Fruit fly (Drosophila melanogaster) whole organism, embryonic: ENCODE results near the gene dbo.
A peak's percentile ranks its signal among the peaks of the same experiment; 100 is the strongest.

Experiments used
- Asciz ChIP-seq: fragments of 200-800 bp; sonication (Bioruptor generic); optimal IDR thresholded peaks from 2 replicates; lab custom pipeline; 2017; ENCODE audit warnings: missing biosample characterization, mild to moderate bottlenecking, missing genetic modification characterization, missing genetic modification reagents
- Atf-2 ChIP-seq: fragments of 200-800 bp; sonication (Bioruptor generic); optimal IDR thresholded peaks from 2 replicates; lab custom pipeline; 2016; ENCODE audit warnings: missing biosample characterization, missing genetic modification characterization
- BEAF-32 ChIP-seq: fragments of 200-800 bp; sonication (Bioruptor generic); optimal IDR thresholded peaks from 3 replicates; lab custom pipeline; 2017; ENCODE audit warnings: missing biosample characterization, missing genetic modification characterization, mild to moderate bottlenecking, moderate library complexity, missing genetic modification reagents
- Blimp-1 ChIP-seq: fragments of 200-800 bp; sonication (Bioruptor generic); optimal IDR thresholded peaks from 3 replicates; lab custom pipeline; 2018; ENCODE audit warnings: missing biosample characterization, missing genetic modification characterization, mild to moderate bottlenecking, moderate library complexity, missing genetic modification reagents
- CG11247 ChIP-seq: fragments of 200-800 bp; sonication (Bioruptor generic); IDR thresholded peaks from 2 replicates; pipeline ENCODE4 v1.3.6; 2022; ENCODE audit warnings: missing biosample characterization, missing genetic modification characterization
- CG12299 ChIP-seq: fragments of 200-800 bp; sonication (Bioruptor generic); optimal IDR thresholded peaks from 2 replicates; lab custom pipeline; 2018; ENCODE audit warnings: missing biosample characterization, mild to moderate bottlenecking, missing genetic modification characterization
- CG13624 ChIP-seq: fragments of 200-800 bp; sonication (Bioruptor generic); optimal IDR thresholded peaks from 2 replicates; lab custom pipeline; 2016; ENCODE audit warnings: missing biosample characterization, missing genetic modification characterization
- CG1647 ChIP-seq: fragments of 200-800 bp; sonication (Bioruptor generic); optimal IDR thresholded peaks from 3 replicates; lab custom pipeline; 2016; ENCODE audit warnings: missing biosample characterization, missing genetic modification characterization
- CG17568 ChIP-seq: fragments of 200-800 bp; sonication (Bioruptor generic); optimal IDR thresholded peaks from 2 replicates; lab custom pipeline; 2018; ENCODE audit warnings: missing biosample characterization, mild to moderate bottlenecking, missing genetic modification characterization, moderate library complexity
- CG2875 ChIP-seq: fragments of 200-800 bp; sonication (Bioruptor generic); optimal IDR thresholded peaks from 2 replicates; lab custom pipeline; 2017; ENCODE audit warnings: missing biosample characterization, mild to moderate bottlenecking, missing genetic modification characterization, missing genetic modification reagents
- CG31365 ChIP-seq: fragments of 200-800 bp; sonication (Bioruptor generic); optimal IDR thresholded peaks from 2 replicates; lab custom pipeline; 2018; ENCODE audit warnings: missing biosample characterization, mild to moderate bottlenecking, missing genetic modification characterization
- CG3407 ChIP-seq: fragments of 200-800 bp; sonication (Bioruptor generic); optimal IDR thresholded peaks from 2 replicates; lab custom pipeline; 2018; ENCODE audit warnings: missing biosample characterization, mild to moderate bottlenecking, missing genetic modification characterization
- CG34376 ChIP-seq: fragments of 200-800 bp; sonication (Bioruptor generic); optimal IDR thresholded peaks from 2 replicates; lab custom pipeline; 2018; ENCODE audit warnings: missing biosample characterization, mild to moderate bottlenecking, missing genetic modification characterization
- CG6254 ChIP-seq: fragments of 200-800 bp; sonication (Bioruptor generic); optimal IDR thresholded peaks from 3 replicates; lab custom pipeline; 2017; ENCODE audit warnings: mild to moderate bottlenecking, missing biosample characterization, missing genetic modification reagents, missing genetic modification characterization
- CG6689 ChIP-seq: fragments of 200-800 bp; sonication (Bioruptor generic); IDR thresholded peaks from 2 replicates; pipeline ENCODE4 v1.3.6; 2022; ENCODE audit warnings: missing biosample characterization, missing genetic modification characterization
- CG8089 ChIP-seq: fragments of 200-800 bp; sonication (Bioruptor generic); optimal IDR thresholded peaks from 3 replicates; lab custom pipeline; 2016; ENCODE audit warnings: missing biosample characterization, missing genetic modification characterization
- CG8478 ChIP-seq: fragments of >200 bp; optimal IDR thresholded peaks from 2 replicates; lab custom pipeline; 2018
- CG9437 ChIP-seq: fragments of 200-800 bp; sonication (Bioruptor generic); optimal IDR thresholded peaks from 2 replicates; lab custom pipeline; 2018; ENCODE audit warnings: missing biosample characterization, mild to moderate bottlenecking, missing genetic modification characterization
- CG9797 ChIP-seq: fragments of 200-800 bp; sonication (Bioruptor generic); optimal IDR thresholded peaks from 3 replicates; lab custom pipeline; 2018; ENCODE audit warnings: missing biosample characterization, mild to moderate bottlenecking, missing genetic modification characterization
- D19A ChIP-seq: fragments of 200-800 bp; optimal IDR thresholded peaks from 3 replicates; lab custom pipeline; 2019; ENCODE audit warnings: missing biosample characterization, mild to moderate bottlenecking, missing genetic modification characterization, moderate library complexity
- Dip2 ChIP-seq: fragments of 200-800 bp; sonication (Bioruptor generic); IDR thresholded peaks from 2 replicates; pipeline ENCODE4 v1.3.6; 2022; ENCODE audit warnings: missing biosample characterization, missing genetic modification characterization
- Fer1 ChIP-seq: fragments of 200-800 bp; sonication (Bioruptor generic); optimal IDR thresholded peaks from 2 replicates; lab custom pipeline; 2017; ENCODE audit warnings: missing biosample characterization, mild to moderate bottlenecking, missing genetic modification characterization
- MESR4 ChIP-seq: fragments of 200-800 bp; sonication (Bioruptor generic); optimal IDR thresholded peaks from 2 replicates; lab custom pipeline; 2018; ENCODE audit warnings: missing biosample characterization, mild to moderate bottlenecking, missing genetic modification characterization, moderate library complexity
- NC2α ChIP-seq: fragments of 200-800 bp; sonication (Bioruptor generic); optimal IDR thresholded peaks from 2 replicates; lab custom pipeline; 2016; ENCODE audit warnings: missing biosample characterization, missing genetic modification characterization
- Nf-YB ChIP-seq: fragments of 200-800 bp; sonication (Bioruptor generic); optimal IDR thresholded peaks from 3 replicates; lab custom pipeline; 2019; ENCODE audit warnings: missing biosample characterization, mild to moderate bottlenecking, missing genetic modification characterization, moderate library complexity
- TFAM ChIP-seq: fragments of 200-800 bp; sonication (Bioruptor generic); optimal IDR thresholded peaks from 2 replicates; lab custom pipeline; 2017; ENCODE audit warnings: missing biosample characterization, missing genetic modification characterization, inconsistent platforms
- ase ChIP-seq: fragments of 200-800 bp; sonication (Bioruptor generic); IDR thresholded peaks from 3 replicates; pipeline ENCODE4 v1.3.6; 2022; ENCODE audit warnings: missing biosample characterization, missing genetic modification characterization
- bbx ChIP-seq: fragments of 200-800 bp; sonication (Bioruptor generic); IDR thresholded peaks from 2 replicates; pipeline ENCODE4 v1.3.6; 2022; ENCODE audit warnings: missing biosample characterization, missing genetic modification characterization; ENCODE audit not compliant: partially characterized antibody
- caup ChIP-seq: fragments of 200-800 bp; sonication (Bioruptor generic); optimal IDR thresholded peaks from 3 replicates; lab custom pipeline; 2017; ENCODE audit warnings: missing biosample characterization, mild to moderate bottlenecking, missing genetic modification characterization, moderate library complexity; ENCODE audit not compliant: severe bottlenecking
- chif ChIP-seq, 2 experiments: fragments of 200-800 bp; sonication (Bioruptor generic); optimal IDR thresholded peaks; 3 replicates each; lab custom pipeline; 2016; ENCODE audit warnings: missing biosample characterization in 2 of 2, missing genetic modification characterization in 2 of 2
- crc ChIP-seq: fragments of 200-800 bp; sonication (Bioruptor generic); optimal IDR thresholded peaks from 2 replicates; lab custom pipeline; 2016; ENCODE audit warnings: missing biosample characterization, missing genetic modification characterization
- da ChIP-seq: fragments of 200-800 bp; sonication (Bioruptor generic); optimal IDR thresholded peaks from 2 replicates; lab custom pipeline; 2016; ENCODE audit warnings: missing biosample characterization, missing genetic modification characterization
- dm ChIP-seq: fragments of 200-800 bp; sonication (Bioruptor generic); optimal IDR thresholded peaks from 3 replicates; lab custom pipeline; 2016; ENCODE audit warnings: missing biosample characterization, missing genetic modification characterization
- fd64A ChIP-seq: fragments of 200-800 bp; sonication (Bioruptor generic); optimal IDR thresholded peaks from 3 replicates; lab custom pipeline; 2018; ENCODE audit warnings: missing biosample characterization, mild to moderate bottlenecking, missing genetic modification characterization
- grn ChIP-seq: fragments of 200-800 bp; sonication (Bioruptor generic); optimal IDR thresholded peaks from 3 replicates; lab custom pipeline; 2017; ENCODE audit warnings: missing biosample characterization, missing genetic modification characterization
- gsb ChIP-seq: fragments of 200-800 bp; sonication (Bioruptor generic); IDR thresholded peaks from 2 replicates; pipeline ENCODE4 v1.3.6; 2022; ENCODE audit warnings: missing biosample characterization, missing genetic modification characterization
- h ChIP-seq: fragments of >200 bp; optimal IDR thresholded peaks from 2 replicates; lab custom pipeline; 2017
- hth ChIP-seq: fragments of >200 bp; optimal IDR thresholded peaks from 2 replicates; lab custom pipeline; 2017; ENCODE audit warnings: inconsistent platforms
- klu ChIP-seq: fragments of 200-800 bp; sonication (Bioruptor generic); IDR thresholded peaks from 2 replicates; pipeline ENCODE4 v1.3.6; 2022; ENCODE audit warnings: missing biosample characterization, missing genetic modification characterization
- lbe ChIP-seq: fragments of 200-800 bp; sonication (Bioruptor generic); optimal IDR thresholded peaks from 2 replicates; lab custom pipeline; 2016; ENCODE audit warnings: missing biosample characterization, mild to moderate bottlenecking, missing genetic modification characterization
- luna ChIP-seq: fragments of 200-800 bp; sonication (Bioruptor generic); optimal IDR thresholded peaks from 2 replicates; lab custom pipeline; 2016; ENCODE audit warnings: missing biosample characterization, missing genetic modification characterization
- mld ChIP-seq: fragments of 200-800 bp; sonication (Bioruptor generic); IDR thresholded peaks from 3 replicates; pipeline ENCODE4 v1.3.6; 2022; ENCODE audit warnings: missing biosample characterization, missing genetic modification characterization; ENCODE audit not compliant: partially characterized antibody
- nerfin-1 ChIP-seq: fragments of 200-800 bp; sonication (Bioruptor generic); optimal IDR thresholded peaks from 3 replicates; lab custom pipeline; 2019; ENCODE audit warnings: missing biosample characterization, mild to moderate bottlenecking, missing genetic modification characterization, moderate library complexity
- oc ChIP-seq: fragments of 200-800 bp; sonication (Bioruptor generic); optimal IDR thresholded peaks from 2 replicates; lab custom pipeline; 2018; ENCODE audit warnings: missing biosample characterization, mild to moderate bottlenecking, missing genetic modification characterization, moderate library complexity
- p53 ChIP-seq: fragments of 200-800 bp; sonication (Bioruptor generic); optimal IDR thresholded peaks from 2 replicates; lab custom pipeline; 2016; ENCODE audit warnings: missing biosample characterization, missing genetic modification characterization
- run ChIP-seq: fragments of 200-800 bp; sonication (Bioruptor generic); optimal IDR thresholded peaks from 3 replicates; lab custom pipeline; 2018; ENCODE audit warnings: missing biosample characterization, mild to moderate bottlenecking, missing genetic modification characterization
- slbo ChIP-seq: fragments of 200-800 bp; sonication (Bioruptor generic); IDR thresholded peaks from 2 replicates; pipeline ENCODE4 v1.3.6; 2022; ENCODE audit warnings: missing biosample characterization, missing genetic modification characterization
- tgo ChIP-seq: fragments of 200-800 bp; sonication (Bioruptor generic); IDR thresholded peaks from 3 replicates; pipeline ENCODE4 v1.3.6; 2022; ENCODE audit warnings: missing biosample characterization, missing genetic modification characterization
- usp ChIP-seq: fragments of >200 bp; optimal IDR thresholded peaks from 2 replicates; lab custom pipeline; 2017; ENCODE audit warnings: missing biosample characterization, missing genetic modification characterization
- vnd ChIP-seq: fragments of 200-800 bp; sonication (Bioruptor generic); IDR thresholded peaks from 3 replicates; pipeline ENCODE4 v1.3.6; 2022; ENCODE audit warnings: missing biosample characterization, missing genetic modification characterization; ENCODE audit not compliant: partially characterized antibody
- wdn ChIP-seq: fragments of 200-800 bp; sonication (Bioruptor generic); IDR thresholded peaks from 2 replicates; pipeline ENCODE4 v1.3.6; 2022; ENCODE audit warnings: missing biosample characterization, missing genetic modification characterization
- z ChIP-seq: fragments of 200-800 bp; sonication (Bioruptor generic); IDR thresholded peaks from 3 replicates; pipeline ENCODE4 v1.3.6; 2022; ENCODE audit warnings: missing biosample characterization, missing genetic modification characterization
- zfh1 ChIP-seq: fragments of 200-800 bp; sonication (Bioruptor generic); IDR thresholded peaks from 3 replicates; pipeline ENCODE4 v1.3.6; 2022; ENCODE audit warnings: missing biosample characterization, missing genetic modification characterization

Gene dbo

dm6 chr3L:15787406-15787805 lies 39.3 kb upstream of the dbo start (continued):
- TF ChIP-seq D19A (tag; lab: Kevin White, UChicago) (peak; percentile 76), h (lab: Kevin White, UChicago) (no peak), NC2α (GFP tag; lab: Kevin White, UChicago) (no peak), CG12299 (peak; percentile 58), lbe (GFP tag; lab: Kevin White, UChicago) (no peak), CG9797 (no peak), CG17568 (GFP tag; lab: Kevin White, UChicago) (no peak), Blimp-1 (peak; percentile 74), Nf-YB (GFP tag; lab: Kevin White, UChicago) (peak; percentile 38), klu (GFP tag; lab: Robert Waterston, UW) (no peak), tgo (GFP tag; lab: Robert Waterston, UW) (peak; percentile 43; the same call in 2 of the 3 replicates), wdn (GFP tag; lab: Robert Waterston, UW) (no peak), hth (lab: Kevin White, UChicago) (no peak), z (GFP tag; lab: Robert Waterston, UW) (no peak), CG8089 (GFP tag; lab: Kevin White, UChicago) (no peak), Asciz (GFP tag; lab: Kevin White, UChicago) (no peak), CG2875 (GFP tag; lab: Kevin White, UChicago) (no peak), BEAF-32 (GFP tag; lab: Kevin White, UChicago) (no peak), zfh1 (GFP tag; lab: Robert Waterston, UW) (no peak), CG6254 (GFP tag; lab: Kevin White, UChicago) (peak; percentile 31), CG13624 (GFP tag; lab: Kevin White, UChicago) (no peak), CG31365 (tag; lab: Kevin White, UChicago) (no peak), slbo (GFP tag; lab: Robert Waterston, UW) (no peak), CG8478 (no peak), run (tag; lab: Kevin White, UChicago) (no peak), Dip2 (GFP tag; lab: Robert Waterston, UW) (no peak), p53 (GFP tag; lab: Kevin White, UChicago) (no peak), nerfin-1 (tag; lab: Kevin White, UChicago) (peak; percentile 59), Fer1 (GFP tag; lab: Kevin White, UChicago) (peak; percentile 46), CG9437 (GFP tag; lab: Kevin White, UChicago) (peak; percentile 44), CG6689 (GFP tag; lab: Robert Waterston, UW) (peak; percentile 67), MESR4 (GFP tag; lab: Kevin White, UChicago) (no peak), bbx (GFP tag; lab: Robert Waterston, UW) (no peak), gsb (GFP tag; lab: Robert Waterston, UW) (no peak), da (GFP tag; lab: Kevin White, UChicago) (no peak), mld (GFP tag; lab: Robert Waterston, UW) (no peak), chif (GFP tag; optimal IDR thresholded peaks at IDR 0.05; lab: Kevin White, UChicago) (no peak), CG1647 (GFP tag; lab: Kevin White, UChicago) (no peak), vnd (no peak), fd64A (GFP tag; lab: Kevin White, UChicago) (no peak), usp (GFP tag; lab: Kevin White, UChicago) (no peak), crc (GFP tag; lab: Kevin White, UChicago) (no peak), CG3407 (peak; percentile 39), CG34376 (GFP tag; lab: Kevin White, UChicago) (no peak), Atf-2 (GFP tag; lab: Kevin White, UChicago) (no peak), dm (GFP tag; lab: Kevin White, UChicago) (no peak), ase (GFP tag; lab: Robert Waterston, UW) (no peak), luna (GFP tag; lab: Kevin White, UChicago) (no peak), grn (no peak), CG11247 (GFP tag; lab: Robert Waterston, UW) (no peak), caup (GFP tag; lab: Kevin White, UChicago) (no peak), oc (tag; lab: Kevin White, UChicago) (no peak), TFAM (no peak)
